Worm (Caenorhabditis elegans) whole organism, L2 larva: Measurements from ENCODE around the gene R04B5.1.
A peak's percentile ranks its signal among the peaks of the same experiment; 100 is the strongest.

Experiments
- C34F6.9 ChIP-seq: fragments of 150-350 bp; optimal IDR thresholded peaks from 2 replicates; lab custom pipeline; 2014; ENCODE audit warnings: missing biosample characterization, missing genetic modification characterization
- F13H6.1 ChIP-seq: sonication (generic microtip); optimal IDR thresholded peaks from 2 replicates; lab custom pipeline; 2016; ENCODE audit warnings: missing genetic modification characterization, missing compliant biosample characterization
- R02D3.7 ChIP-seq: fragments of 150-350 bp; optimal IDR thresholded peaks from 2 replicates; lab custom pipeline; 2014; ENCODE audit warnings: missing biosample characterization, missing genetic modification characterization
- Y55F3AM.14 ChIP-seq: fragments of 200-800 bp; sonication (Bioruptor generic); optimal IDR thresholded peaks from 2 replicates; lab custom pipeline; 2018; ENCODE audit warnings: mild to moderate bottlenecking, missing genetic modification characterization, missing compliant biosample characterization
- ZK546.5 ChIP-seq: sonication (generic microtip); optimal IDR thresholded peaks from 2 replicates; lab custom pipeline; 2017; ENCODE audit warnings: missing biosample characterization, missing genetic modification characterization
- alr-1 ChIP-seq: fragments of 150-350 bp; optimal IDR thresholded peaks from 2 replicates; lab custom pipeline; 2014; ENCODE audit warnings: missing biosample characterization, missing genetic modification characterization
- aly-2 ChIP-seq: fragments of 150-350 bp; optimal IDR thresholded peaks from 2 replicates; lab custom pipeline; 2014; ENCODE audit warnings: missing biosample characterization, missing genetic modification characterization
- ama-1 ChIP-seq: fragments of 150-350 bp; optimal IDR thresholded peaks from 2 replicates; lab custom pipeline; 2018; ENCODE audit warnings: inconsistent platforms
- blmp-1 ChIP-seq: sonication (generic microtip); optimal IDR thresholded peaks from 2 replicates; lab custom pipeline; 2017; ENCODE audit warnings: missing genetic modification characterization, mild to moderate bottlenecking, missing compliant biosample characterization, antibody characterized with exemption, moderate library complexity; ENCODE audit not compliant: insufficient read depth
- crh-2 ChIP-seq: sonication (generic microtip); optimal IDR thresholded peaks from 2 replicates; lab custom pipeline; 2017; ENCODE audit warnings: missing biosample characterization, missing genetic modification characterization
- dmd-4 ChIP-seq: sonication (generic microtip); optimal IDR thresholded peaks from 2 replicates; lab custom pipeline; 2017; ENCODE audit warnings: missing biosample characterization, missing genetic modification characterization
- elt-3 ChIP-seq: sonication (generic microtip); optimal IDR thresholded peaks from 2 replicates; lab custom pipeline; 2017; ENCODE audit warnings: missing biosample characterization, missing genetic modification characterization
- fos-1 ChIP-seq: fragments of 150-350 bp; optimal IDR thresholded peaks from 2 replicates; lab custom pipeline; 2014; ENCODE audit warnings: missing biosample characterization, missing genetic modification characterization
- gmeb-1 ChIP-seq: fragments of 150-350 bp; optimal IDR thresholded peaks from 2 replicates; lab custom pipeline; 2014; ENCODE audit warnings: missing biosample characterization, missing genetic modification characterization
- lin-13 ChIP-seq: fragments of 150-350 bp; optimal IDR thresholded peaks from 2 replicates; lab custom pipeline; 2014; ENCODE audit warnings: missing biosample characterization, missing genetic modification reagents, missing genetic modification characterization
- lin-39 ChIP-seq: fragments of 150-350 bp; optimal IDR thresholded peaks from 2 replicates; lab custom pipeline; 2014; ENCODE audit warnings: missing biosample characterization, missing genetic modification reagents, missing genetic modification characterization
- lsy-2 ChIP-seq, 2 experiments: fragments of 150-350 bp in 1 of 2; sonication (generic microtip) in 1 of 2; optimal IDR thresholded peaks; 2 replicates each; lab custom pipeline; 2014 to 2017; ENCODE audit warnings: missing biosample characterization in 2 of 2, missing genetic modification characterization in 2 of 2
- mab-5 ChIP-seq: fragments of 150-350 bp; optimal IDR thresholded peaks from 2 replicates; lab custom pipeline; 2014; ENCODE audit warnings: missing biosample characterization, missing genetic modification characterization
- mbf-1 ChIP-seq: sonication (generic microtip); optimal IDR thresholded peaks from 2 replicates; lab custom pipeline; 2017; ENCODE audit warnings: missing biosample characterization, missing genetic modification characterization
- nhr-10 ChIP-seq: sonication (generic microtip); optimal IDR thresholded peaks from 2 replicates; lab custom pipeline; 2017; ENCODE audit warnings: missing biosample characterization, missing genetic modification characterization
- nhr-11 ChIP-seq: fragments of 150-350 bp; optimal IDR thresholded peaks from 2 replicates; lab custom pipeline; 2014; ENCODE audit warnings: missing biosample characterization, missing genetic modification characterization
- nhr-12 ChIP-seq: fragments of 150-350 bp; optimal IDR thresholded peaks from 2 replicates; lab custom pipeline; 2014; ENCODE audit warnings: missing biosample characterization, missing genetic modification characterization
- nhr-129 ChIP-seq: fragments of 150-350 bp; optimal IDR thresholded peaks from 2 replicates; lab custom pipeline; 2014; ENCODE audit warnings: missing biosample characterization, missing genetic modification characterization
- nhr-21 ChIP-seq: fragments of 150-350 bp; optimal IDR thresholded peaks from 2 replicates; lab custom pipeline; 2014; ENCODE audit warnings: missing biosample characterization, missing genetic modification characterization
- nhr-237 ChIP-seq: fragments of 150-350 bp; optimal IDR thresholded peaks from 2 replicates; lab custom pipeline; 2014; ENCODE audit warnings: missing biosample characterization, missing genetic modification characterization
- nhr-25 ChIP-seq: fragments of 150-350 bp; sonication (generic microtip); optimal IDR thresholded peaks from 3 replicates; lab custom pipeline; 2014; ENCODE audit warnings: missing biosample characterization, missing genetic modification characterization
- nhr-6 ChIP-seq: fragments of 150-350 bp; optimal IDR thresholded peaks from 2 replicates; lab custom pipeline; 2014; ENCODE audit warnings: missing biosample characterization, missing genetic modification characterization
- nhr-77 ChIP-seq: fragments of 150-350 bp; optimal IDR thresholded peaks from 2 replicates; lab custom pipeline; 2014; ENCODE audit warnings: missing biosample characterization, missing genetic modification characterization
- sem-4 ChIP-seq: fragments of 150-350 bp; optimal IDR thresholded peaks from 2 replicates; lab custom pipeline; 2014; ENCODE audit warnings: missing biosample characterization, missing genetic modification reagents, missing genetic modification characterization
- sma-3 ChIP-seq: sonication (generic microtip); optimal IDR thresholded peaks from 2 replicates; lab custom pipeline; 2016; ENCODE audit warnings: missing genetic modification reagents, missing genetic modification characterization, missing compliant biosample characterization
- sma-9 ChIP-seq, 2 experiments: fragments of 150-350 bp in 1 of 2; sonication (generic microtip) in 1 of 2; optimal IDR thresholded peaks; 2 replicates each; lab custom pipeline; 2014 to 2016; ENCODE audit warnings: missing genetic modification characterization in 2 of 2, mild to moderate bottlenecking in 1 of 2, missing biosample characterization in 1 of 2, missing compliant biosample characterization in 1 of 2, missing genetic modification reagents in 1 of 2, moderate library complexity in 1 of 2
- unc-55 ChIP-seq: fragments of 150-350 bp; sonication (generic microtip); optimal IDR thresholded peaks from 3 replicates; lab custom pipeline; 2014; ENCODE audit warnings: missing biosample characterization, missing genetic modification reagents, missing genetic modification characterization
- unc-62 ChIP-seq: fragments of 150-350 bp; optimal IDR thresholded peaks from 2 replicates; lab custom pipeline; 2014; ENCODE audit warnings: missing biosample characterization, missing genetic modification reagents, missing genetic modification characterization
- zag-1 ChIP-seq: fragments of 150-350 bp; optimal IDR thresholded peaks from 2 replicates; lab custom pipeline; 2014; ENCODE audit warnings: missing biosample characterization, missing genetic modification characterization
- ztf-4 ChIP-seq: fragments of 150-350 bp; optimal IDR thresholded peaks from 2 replicates; lab custom pipeline; 2014; ENCODE audit warnings: missing biosample characterization, missing genetic modification characterization

R04B5.1 gene

ce11 chrV:10078244-10078643, at the start of gene R04B5.1:
TSS of gene R04B5.1 (minus strand) at chrV:10078344.
- TF ChIP-seq nhr-25 (tag; lab: Kevin White, UChicago), result no peak
- TF ChIP-seq ZK546.5 (tag; lab: Kevin White, UChicago), result no peak
- no peak for TF ChIP-seq fos-1
- TF ChIP-seq ama-1 (lab: Kevin White, UChicago), result no peak
- no peak for TF ChIP-seq Y55F3AM.14
- no peak for TF ChIP-seq aly-2 (tag; lab: Kevin White, UChicago)
- TF ChIP-seq R02D3.7 (tag; lab: Kevin White, UChicago), result no peak
- TF ChIP-seq mab-5, result no peak
- TF ChIP-seq alr-1, result no peak
- no peak for TF ChIP-seq gmeb-1 (tag; lab: Kevin White, UChicago)
- TF ChIP-seq nhr-12 (tag; lab: Kevin White, UChicago), result no peak
- TF ChIP-seq elt-3 (tag; lab: Kevin White, UChicago), result no peak
- no peak for TF ChIP-seq nhr-10 (tag; lab: Kevin White, UChicago)
- TF ChIP-seq nhr-6, result no peak
- TF ChIP-seq lin-13, result no peak

- TF ChIP-seq zag-1 (tag; lab: Kevin White, UChicago) (no peak), fos-1 (peak; percentile 20)
Measured at ce11 chrV:10124799-10125548, 46.8 kb upstream of the R04B5.1 start, which contains the start of gene C08B6.10. TSS of gene C08B6.10 (plus strand) at chrV:10125498.

- TF ChIP-seq sma-3 (GFP tag; lab: Kevin White, UChicago) (no peak), mbf-1 (tag; lab: Kevin White, UChicago) (no peak), fos-1 (no peak), dmd-4 (no peak), R02D3.7 (tag; lab: Kevin White, UChicago) (no peak), crh-2 (no peak), nhr-77 (tag; lab: Kevin White, UChicago) (no peak), unc-62 (GFP tag; lab: Kevin White, UChicago) (no peak), nhr-237 (tag; lab: Kevin White, UChicago) (no peak), sma-9 (GFP tag; optimal IDR thresholded peaks at IDR 0.05; lab: Kevin White, UChicago) (no peak), sma-9 (tag; optimal IDR thresholded peaks at IDR 0.05; lab: Kevin White, UChicago) (no peak), lsy-2 (tag; optimal IDR thresholded peaks at IDR 0.05; lab: Kevin White, UChicago) (no peak), C34F6.9 (tag; lab: Kevin White, UChicago) (no peak), nhr-129 (tag; lab: Kevin White, UChicago) (no peak), nhr-21 (tag; lab: Kevin White, UChicago) (no peak), sem-4 (tag; lab: Kevin White, UChicago) (no peak)
Measured at ce11 chrV:10123324-10123723, 45.2 kb upstream of the R04B5.1 start, which contains the start of gene C08B6.6. TSS of gene C08B6.6 (plus strand) at chrV:10123624.

- TF ChIP-seq mab-5 (no peak), Y55F3AM.14 (no peak), nhr-21 (tag; lab: Kevin White, UChicago) (no peak), elt-3 (tag; lab: Kevin White, UChicago) (no peak), ZK546.5 (tag; lab: Kevin White, UChicago) (no peak), lin-39 (no peak), blmp-1 (tag; lab: Kevin White, UChicago) (no peak), nhr-237 (tag; lab: Kevin White, UChicago) (no peak), nhr-11 (no peak), nhr-6 (no peak), dmd-4 (no peak), F13H6.1 (tag; lab: Kevin White, UChicago) (no peak), aly-2 (tag; lab: Kevin White, UChicago) (no peak), lsy-2 (tag; optimal IDR thresholded peaks at IDR 0.05; lab: Kevin White, UChicago) (no peak), nhr-129 (tag; lab: Kevin White, UChicago) (no peak), ztf-4 (no peak), unc-55 (GFP tag; lab: Kevin White, UChicago) (no peak)
Measured at ce11 chrV:10122670-10123069, 44.5 kb upstream of the R04B5.1 start, which contains the start of gene srxa-19. TSS of gene srxa-19 (minus strand) at chrV:10122770.
